Fruit fly (Drosophila melanogaster): ENCODE data around the gene CG34302.
A peak's percentile ranks its signal among the peaks of the same experiment; 100 is the strongest.

Gene CG34302

dm6 chr3R:9868538-9869398 lies 45.1 kb upstream of the CG34302 start (continued):
- TF ChIP-seq CG2129 (GFP tag; IDR thresholded peaks at IDR 0.05; ENCODE audit: partially characterized antibody) (no peak), fru (optimal IDR thresholded peaks at IDR 0.05) (no peak), disco-r (GFP tag; optimal IDR thresholded peaks at IDR 0.05) (no peak), CG15514 (GFP tag; optimal IDR thresholded peaks at IDR 0.05) (peak; percentile 27), CG34224 (GFP tag; IDR thresholded peaks at IDR 0.05; ENCODE audit: partially characterized antibody) (no peak), zfh1 (GFP tag; IDR thresholded peaks at IDR 0.05) (no peak), cg (GFP tag; optimal IDR thresholded peaks at IDR 0.05) (no peak), cad (GFP tag; optimal IDR thresholded peaks at IDR 0.05) (no peak), CG13424 (tag; optimal IDR thresholded peaks at IDR 0.05) (no peak), CG17802 (tag; optimal IDR thresholded peaks at IDR 0.05) (no peak), Opbp (GFP tag; IDR thresholded peaks at IDR 0.05; ENCODE audit: partially characterized antibody) (0 out of 3 replicates have a peak, but pooled peaks have one; percentile 2), CG1832 (GFP tag; optimal IDR thresholded peaks at IDR 0.05) (no peak), CG31388 (GFP tag; optimal IDR thresholded peaks at IDR 0.05) (no peak), CG30403 (GFP tag; optimal IDR thresholded peaks at IDR 0.05) (no peak), ash1 (GFP tag; optimal IDR thresholded peaks at IDR 0.05) (no peak), MESR4 (GFP tag; optimal IDR thresholded peaks at IDR 0.05) (no peak), CG14441 (GFP tag; IDR thresholded peaks at IDR 0.05) (no peak), slou (GFP tag; optimal IDR thresholded peaks at IDR 0.05) (no peak), stwl (tag; optimal IDR thresholded peaks at IDR 0.05) (peak; percentile 83), Bteb2 (GFP tag; optimal IDR thresholded peaks at IDR 0.05) (no peak), CG7372 (GFP tag; IDR thresholded peaks at IDR 0.05) (no peak), ssp (GFP tag; IDR thresholded peaks at IDR 0.05) (no peak), Oli (tag; optimal IDR thresholded peaks at IDR 0.05) (no peak), CG7786 (GFP tag; optimal IDR thresholded peaks at IDR 0.05) (no peak), Deaf1 (tag; optimal IDR thresholded peaks at IDR 0.05) (no peak), GATAe (GFP tag; conservative IDR thresholded peaks at IDR 0.05) (no peak), tx (GFP tag; optimal IDR thresholded peaks at IDR 0.05) (no peak), CG7839 (tag; optimal IDR thresholded peaks at IDR 0.05) (no peak), TFAM (GFP tag; optimal IDR thresholded peaks at IDR 0.05) (no peak), Ravus (GFP tag; IDR thresholded peaks at IDR 0.05) (no peak), bbx (GFP tag; IDR thresholded peaks at IDR 0.05; ENCODE audit: partially characterized antibody) (no peak), CG12942 (GFP tag; optimal IDR thresholded peaks at IDR 0.05) (no peak), CG13775 (GFP tag; optimal IDR thresholded peaks at IDR 0.05) (no peak), nerfin-1 (tag; optimal IDR thresholded peaks at IDR 0.05) (peak; percentile 11), CG10565 (GFP tag; optimal IDR thresholded peaks at IDR 0.05) (no peak), Hr51 (GFP tag; optimal IDR thresholded peaks at IDR 0.05) (no peak), lov (optimal IDR thresholded peaks at IDR 0.05) (no peak), lov (GFP tag; IDR thresholded peaks at IDR 0.05) (no peak), CG11723 (GFP tag; optimal IDR thresholded peaks at IDR 0.05) (no peak), slbo (GFP tag; IDR thresholded peaks at IDR 0.05) (no peak), CG6654 (GFP tag; optimal IDR thresholded peaks at IDR 0.05) (no peak), CG18011 (GFP tag; optimal IDR thresholded peaks at IDR 0.05) (no peak), CG8388 (GFP tag; optimal IDR thresholded peaks at IDR 0.05) (no peak), CG4617 (GFP tag; optimal IDR thresholded peaks at IDR 0.05; ENCODE audit: borderline replicate concordance) (no peak), Awh (GFP tag; IDR thresholded peaks at IDR 0.05) (no peak), fd96Cb (tag; optimal IDR thresholded peaks at IDR 0.05) (no peak), D (optimal IDR thresholded peaks at IDR 0.05) (no peak), D (GFP tag; optimal IDR thresholded peaks at IDR 0.05) (no peak), CG5180 (GFP tag; optimal IDR thresholded peaks at IDR 0.05) (no peak)

Data from whole organism, embryonic.